Worm (Caenorhabditis elegans) whole organism, mixed stage, embryonic: ENCODE measurements around the gene sna-3.

Experiments
- M03D4.4 ChIP-seq: sonication (generic microtip); optimal IDR thresholded peaks from 2 replicates; lab custom pipeline; 2017; ENCODE audit warnings: mild to moderate bottlenecking, missing genetic modification characterization, missing compliant biosample characterization
- bed-3 ChIP-seq: fragments of 200-800 bp; sonication (Bioruptor generic); optimal IDR thresholded peaks from 3 replicates; lab custom pipeline; 2018; ENCODE audit warnings: mild to moderate bottlenecking, missing genetic modification characterization, moderate library complexity, missing compliant biosample characterization
- blmp-1 ChIP-seq: fragments of 150-350 bp; optimal IDR thresholded peaks from 2 replicates; lab custom pipeline; 2014; ENCODE audit warnings: missing biosample characterization, missing genetic modification characterization
- ceh-39 ChIP-seq: fragments of 150-350 bp; optimal IDR thresholded peaks from 2 replicates; lab custom pipeline; 2014; ENCODE audit warnings: missing biosample characterization, missing genetic modification characterization
- ceh-43 ChIP-seq: fragments of 200-800 bp; sonication (Bioruptor generic); optimal IDR thresholded peaks from 2 replicates; lab custom pipeline; 2018; ENCODE audit warnings: mild to moderate bottlenecking, missing genetic modification characterization, moderate library complexity, missing compliant biosample characterization
- ceh-83 ChIP-seq: fragments of 200-800 bp; sonication (Bioruptor generic); optimal IDR thresholded peaks from 2 replicates; lab custom pipeline; 2018; ENCODE audit warnings: mild to moderate bottlenecking, missing genetic modification characterization, missing compliant biosample characterization
- ces-1 ChIP-seq: fragments of 150-350 bp; optimal IDR thresholded peaks from 2 replicates; lab custom pipeline; 2014; ENCODE audit warnings: missing biosample characterization, missing genetic modification reagents, missing genetic modification characterization
- cnd-1 ChIP-seq: fragments of 200-800 bp; sonication (Bioruptor generic); optimal IDR thresholded peaks from 2 replicates; lab custom pipeline; 2018; ENCODE audit warnings: mild to moderate bottlenecking, missing genetic modification characterization, missing compliant biosample characterization
- drap-1 ChIP-seq: fragments of 200-800 bp; sonication (Bioruptor generic); optimal IDR thresholded peaks from 3 replicates; lab custom pipeline; 2018; ENCODE audit warnings: mild to moderate bottlenecking, missing genetic modification characterization, missing compliant biosample characterization
- elt-1 ChIP-seq: sonication (generic microtip); optimal IDR thresholded peaks from 2 replicates; lab custom pipeline; 2017; ENCODE audit warnings: missing genetic modification characterization, mild to moderate bottlenecking, missing compliant biosample characterization, antibody characterized with exemption, moderate library complexity, borderline replicate concordance; ENCODE audit not compliant: insufficient read depth
- elt-3 ChIP-seq: fragments of 150-350 bp; optimal IDR thresholded peaks from 2 replicates; lab custom pipeline; 2014; ENCODE audit warnings: missing biosample characterization, missing genetic modification characterization
- flh-1 ChIP-seq: fragments of 200-800 bp; sonication (Bioruptor generic); optimal IDR thresholded peaks from 2 replicates; lab custom pipeline; 2018; ENCODE audit warnings: mild to moderate bottlenecking, missing genetic modification characterization, moderate library complexity, missing compliant biosample characterization
- ham-2 ChIP-seq: fragments of 200-800 bp; sonication (Bioruptor generic); optimal IDR thresholded peaks from 2 replicates; lab custom pipeline; 2018; ENCODE audit warnings: mild to moderate bottlenecking, missing genetic modification characterization, missing compliant biosample characterization
- hlh-1 ChIP-seq: fragments of 150-350 bp; optimal IDR thresholded peaks from 2 replicates; lab custom pipeline; 2014; ENCODE audit warnings: missing biosample characterization, missing genetic modification reagents, missing genetic modification characterization
- lin-13 ChIP-seq: fragments of 150-350 bp; optimal IDR thresholded peaks from 2 replicates; lab custom pipeline; 2014; ENCODE audit warnings: missing biosample characterization, missing genetic modification characterization
- lin-32 ChIP-seq: fragments of 200-800 bp; sonication (Bioruptor generic); optimal IDR thresholded peaks from 2 replicates; lab custom pipeline; 2018; ENCODE audit warnings: mild to moderate bottlenecking, missing genetic modification characterization, missing compliant biosample characterization
- lsy-2 ChIP-seq: fragments of 150-350 bp; optimal IDR thresholded peaks from 2 replicates; lab custom pipeline; 2014; ENCODE audit warnings: missing biosample characterization, missing genetic modification characterization
- mab-5 ChIP-seq: fragments of 150-350 bp; optimal IDR thresholded peaks from 2 replicates; lab custom pipeline; 2014; ENCODE audit warnings: missing biosample characterization, missing genetic modification characterization
- mep-1 ChIP-seq: fragments of 150-350 bp; optimal IDR thresholded peaks from 2 replicates; lab custom pipeline; 2017; ENCODE audit warnings: missing biosample characterization, missing genetic modification reagents, missing genetic modification characterization, inconsistent platforms
- mls-2 ChIP-seq: sonication (generic microtip); optimal IDR thresholded peaks from 2 replicates; lab custom pipeline; 2016; ENCODE audit warnings: mild to moderate bottlenecking, missing genetic modification characterization, moderate library complexity, missing compliant biosample characterization
- nhr-12 ChIP-seq: fragments of 150-350 bp; optimal IDR thresholded peaks from 2 replicates; lab custom pipeline; 2014; ENCODE audit warnings: missing biosample characterization, missing genetic modification characterization
- nhr-2 ChIP-seq: fragments of 150-350 bp; optimal IDR thresholded peaks from 2 replicates; lab custom pipeline; 2014; ENCODE audit warnings: missing biosample characterization, missing genetic modification characterization
- nhr-237 ChIP-seq: fragments of 150-350 bp; optimal IDR thresholded peaks from 2 replicates; lab custom pipeline; 2014; ENCODE audit warnings: missing biosample characterization, missing genetic modification characterization
- nhr-28 ChIP-seq: fragments of 150-350 bp; optimal IDR thresholded peaks from 2 replicates; lab custom pipeline; 2014; ENCODE audit warnings: missing biosample characterization, missing genetic modification characterization
- nhr-76 ChIP-seq: sonication (generic microtip); optimal IDR thresholded peaks from 2 replicates; lab custom pipeline; 2017; ENCODE audit warnings: missing biosample characterization, missing genetic modification characterization
- pha-4 ChIP-seq: fragments of 150-350 bp; optimal IDR thresholded peaks from 2 replicates; lab custom pipeline; 2018; ENCODE audit warnings: missing biosample characterization, missing genetic modification reagents, missing genetic modification characterization
- sem-2 ChIP-seq: fragments of 200-800 bp; sonication (Bioruptor generic); optimal IDR thresholded peaks from 2 replicates; lab custom pipeline; 2018; ENCODE audit warnings: mild to moderate bottlenecking, missing genetic modification characterization, missing compliant biosample characterization
- snpc-4 ChIP-seq: fragments of 150-350 bp; optimal IDR thresholded peaks from 2 replicates; lab custom pipeline; 2014; ENCODE audit warnings: missing biosample characterization, missing genetic modification characterization
- sptf-1 ChIP-seq: sonication (generic microtip); optimal IDR thresholded peaks from 2 replicates; lab custom pipeline; 2017; ENCODE audit warnings: mild to moderate bottlenecking, missing genetic modification characterization, moderate library complexity, missing compliant biosample characterization
- tbx-8 ChIP-seq: fragments of 200-800 bp; sonication (Bioruptor generic); optimal IDR thresholded peaks from 2 replicates; lab custom pipeline; 2018; ENCODE audit warnings: mild to moderate bottlenecking, missing genetic modification characterization, moderate library complexity, missing compliant biosample characterization
- unc-120 ChIP-seq: sonication (generic microtip); optimal IDR thresholded peaks from 2 replicates; lab custom pipeline; 2017; ENCODE audit warnings: missing genetic modification characterization, missing compliant biosample characterization; ENCODE audit not compliant: poor library complexity, severe bottlenecking
- unc-39 ChIP-seq: fragments of 150-350 bp; optimal IDR thresholded peaks from 2 replicates; lab custom pipeline; 2014; ENCODE audit warnings: missing biosample characterization, missing genetic modification characterization
- unc-62 ChIP-seq: fragments of 150-350 bp; optimal IDR thresholded peaks from 2 replicates; lab custom pipeline; 2014; ENCODE audit warnings: missing biosample characterization, missing genetic modification reagents, missing genetic modification characterization
- zip-8 ChIP-seq: fragments of 150-350 bp; optimal IDR thresholded peaks from 2 replicates; lab custom pipeline; 2014; ENCODE audit warnings: missing biosample characterization, missing genetic modification characterization
- ztf-11 ChIP-seq: fragments of 150-350 bp; optimal IDR thresholded peaks from 2 replicates; lab custom pipeline; 2014; ENCODE audit warnings: missing biosample characterization, missing genetic modification characterization

sna-3 gene

DNA sequence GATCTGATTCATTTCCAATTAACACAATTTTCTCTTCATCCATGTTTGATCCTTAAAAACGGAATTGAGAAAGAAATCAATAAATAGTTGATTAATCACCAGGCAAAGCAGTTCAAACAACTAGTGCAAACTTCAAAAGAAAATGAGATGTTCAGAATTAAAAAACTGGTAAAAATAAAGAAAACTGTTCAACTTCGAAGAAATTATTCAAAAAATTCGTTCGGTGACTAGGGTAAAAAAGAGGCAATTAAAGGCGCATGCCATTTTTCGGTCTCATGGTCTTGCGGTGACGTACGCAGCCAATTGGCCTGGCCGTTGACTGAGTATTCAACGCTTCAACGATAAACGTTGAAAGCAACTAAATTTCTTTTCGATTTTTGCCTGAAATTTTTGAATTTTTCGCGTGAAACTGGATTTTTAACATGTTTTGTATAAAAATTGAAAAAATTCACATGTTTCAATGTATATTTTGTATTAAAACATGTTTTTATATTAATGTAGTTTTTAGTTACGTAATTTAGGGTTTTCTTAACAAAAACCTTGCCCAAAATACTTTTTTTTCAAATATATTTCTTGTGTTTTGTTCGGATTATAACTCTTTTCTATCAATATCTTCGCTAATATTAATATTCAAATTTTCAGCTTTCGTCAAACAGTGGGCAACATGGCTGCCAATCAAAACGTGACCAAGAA lies at the start of gene sna-3, which contains the start of gene rps-3:
sna-3 (minus strand) TSS at position 51 of the 693 bp plus-strand sequence.
rps-3 (plus strand) TSS at position 643 of the 693 bp plus-strand sequence.
- TF ChIP-seq nhr-12 (tag; lab: Kevin White, UChicago), result no peak
- TF ChIP-seq lsy-2 (tag; lab: Kevin White, UChicago), result peak; percentile 87
- TF ChIP-seq blmp-1 (tag; lab: Kevin White, UChicago), result no peak
- TF ChIP-seq unc-62, result peak; percentile 14
- TF ChIP-seq unc-39 (tag; lab: Kevin White, UChicago), result no peak
- TF ChIP-seq M03D4.4, result no peak
- TF ChIP-seq flh-1, result no peak
- TF ChIP-seq elt-3 (tag; lab: Kevin White, UChicago), result no peak
- TF ChIP-seq ces-1, result no peak
- no peak for TF ChIP-seq nhr-76
- peak; percentile 63 for TF ChIP-seq nhr-237 (tag; lab: Kevin White, UChicago)
- TF ChIP-seq zip-8 (tag; lab: Kevin White, UChicago), result no peak
- no peak for TF ChIP-seq drap-1 (GFP tag; lab: Kevin White, UChicago)
- TF ChIP-seq hlh-1, result peak; percentile 60
- TF ChIP-seq nhr-28, result no peak
- TF ChIP-seq mep-1 (tag; lab: Kevin White, UChicago), result peak; percentile 83
- TF ChIP-seq cnd-1, result no peak
- no peak for TF ChIP-seq ceh-83
- no peak for TF ChIP-seq bed-3 (GFP tag; lab: Kevin White, UChicago)
- peak; percentile 75 for TF ChIP-seq lin-13 (tag; lab: Kevin White, UChicago)
- TF ChIP-seq nhr-2, result peak; percentile 43
- TF ChIP-seq mls-2 (tag; lab: Kevin White, UChicago), result peak; percentile 69
- no peak for TF ChIP-seq lin-32 (GFP tag; lab: Kevin White, UChicago)
- TF ChIP-seq ham-2 (GFP tag; lab: Kevin White, UChicago), result no peak
- TF ChIP-seq ceh-43 (GFP tag; lab: Kevin White, UChicago), result no peak
- no peak for TF ChIP-seq tbx-8 (GFP tag; lab: Kevin White, UChicago)
- TF ChIP-seq ztf-11 (tag; lab: Kevin White, UChicago), result no peak
- peak; percentile 74 for TF ChIP-seq ceh-39 (tag; lab: Kevin White, UChicago)
- no peak for TF ChIP-seq elt-1 (tag; lab: Kevin White, UChicago)
- peak; percentile 32 for TF ChIP-seq pha-4 (tag; lab: Kevin White, UChicago)
- TF ChIP-seq snpc-4, result no peak
- peak; percentile 49 for TF ChIP-seq unc-120 (tag; lab: Kevin White, UChicago)
- TF ChIP-seq sptf-1 (tag; lab: Kevin White, UChicago), result peak; percentile 35
- no peak for TF ChIP-seq mab-5 (tag; lab: Kevin White, UChicago)
- TF ChIP-seq sem-2 (GFP tag; lab: Kevin White, UChicago), result no peak

DNA sequence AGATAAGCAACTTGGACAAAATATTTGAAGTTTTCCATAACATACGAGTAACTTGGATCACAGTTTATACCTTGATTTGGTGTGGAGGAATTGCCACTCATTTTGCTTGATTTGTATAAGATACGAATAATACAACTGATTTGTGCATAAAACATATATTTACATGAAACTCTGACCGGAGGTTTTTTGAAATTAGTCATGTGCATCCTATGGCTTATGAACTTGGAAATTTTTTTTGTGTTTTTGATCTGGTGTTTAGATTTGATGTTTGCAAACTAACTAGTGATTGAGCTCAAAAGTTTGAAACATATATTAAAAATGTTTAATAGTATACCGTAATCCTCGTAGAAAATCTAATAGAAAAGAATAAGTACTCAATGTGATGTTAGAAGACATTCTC lies 48.7 kb upstream of the sna-3 start, which contains the start of gene srg-8:
srg-8 (minus strand) TSS at position 101 of the 400 bp plus-strand sequence.
- TF ChIP-seq ham-2 (GFP tag; lab: Kevin White, UChicago) (no peak), unc-120 (tag; lab: Kevin White, UChicago) (no peak), pha-4 (tag; lab: Kevin White, UChicago) (no peak), ceh-83 (no peak), mab-5 (tag; lab: Kevin White, UChicago) (no peak)

DNA sequence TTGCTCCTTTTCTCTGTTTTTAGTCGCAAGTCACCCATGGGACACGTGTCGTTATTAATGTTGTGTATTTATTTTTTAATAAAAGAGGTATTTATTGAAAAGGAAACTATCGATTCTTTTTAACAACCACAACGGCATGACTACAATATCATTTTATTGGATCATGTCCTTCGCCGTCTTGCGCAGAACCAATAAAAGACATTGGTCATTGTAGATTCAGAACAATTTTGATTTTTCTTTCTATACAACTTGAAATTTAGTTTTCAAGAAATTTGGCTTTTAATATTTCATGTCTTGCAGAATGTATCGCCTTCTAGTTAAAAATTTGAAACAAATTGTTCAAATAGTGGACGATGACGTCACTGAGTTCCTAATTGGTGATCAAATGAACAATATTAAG lies 45.5 kb upstream of the sna-3 start, which contains the start of gene amdh-1:
amdh-1 (plus strand) TSS at position 301 of the 400 bp plus-strand sequence.
- TF ChIP-seq zip-8 (tag; lab: Kevin White, UChicago) (no peak), mls-2 (tag; lab: Kevin White, UChicago) (no peak), lin-13 (tag; lab: Kevin White, UChicago) (no peak), nhr-12 (tag; lab: Kevin White, UChicago) (no peak), elt-1 (tag; lab: Kevin White, UChicago) (no peak), mab-5 (tag; lab: Kevin White, UChicago) (no peak), sptf-1 (tag; lab: Kevin White, UChicago) (no peak), ces-1 (no peak), sem-2 (GFP tag; lab: Kevin White, UChicago) (no peak), ceh-83 (no peak), unc-39 (tag; lab: Kevin White, UChicago) (no peak), ztf-11 (tag; lab: Kevin White, UChicago) (no peak), bed-3 (GFP tag; lab: Kevin White, UChicago) (no peak), elt-3 (tag; lab: Kevin White, UChicago) (no peak), unc-62 (no peak), lsy-2 (tag; lab: Kevin White, UChicago) (no peak), unc-120 (tag; lab: Kevin White, UChicago) (no peak), lin-32 (GFP tag; lab: Kevin White, UChicago) (no peak)
- TF ChIP-seq, all 35 proteins: peak for 0
